Fruit fly (Drosophila melanogaster) whole organism, embryonic: ENCODE data around the gene Iru.

ENCODE experiments used
- Awh ChIP-seq: fragments of 200-800 bp; sonication (Bioruptor generic); IDR thresholded peaks from 2 replicates; pipeline ENCODE4, ENCODE4 v1.3.6; 2022; ENCODE audit warnings: missing biosample characterization, missing genetic modification characterization
- B-H1 ChIP-seq: fragments of 200-800 bp; sonication (Bioruptor generic); IDR thresholded peaks from 3 replicates; pipeline ENCODE4 v1.3.6; 2022; ENCODE audit warnings: missing biosample characterization, missing genetic modification characterization
- Bdp1 ChIP-seq: fragments of 200-800 bp; sonication (Bioruptor generic); optimal IDR thresholded peaks from 3 replicates; lab custom pipeline; 2016; ENCODE audit warnings: missing biosample characterization, missing genetic modification characterization
- CG1024 ChIP-seq: fragments of 200-800 bp; sonication (Bioruptor generic); IDR thresholded peaks from 2 replicates; pipeline ENCODE4 v1.3.6; 2022; ENCODE audit warnings: missing biosample characterization, missing genetic modification characterization
- CG11696 ChIP-seq: fragments of 200-800 bp; sonication (Bioruptor generic); IDR thresholded peaks from 2 replicates; pipeline ENCODE4 v1.3.6; 2022; ENCODE audit warnings: missing biosample characterization, missing genetic modification characterization
- CG12391 ChIP-seq: fragments of 200-800 bp; sonication (Bioruptor generic); optimal IDR thresholded peaks from 3 replicates; lab custom pipeline; 2018; ENCODE audit warnings: missing biosample characterization, mild to moderate bottlenecking, missing genetic modification characterization, moderate library complexity
- CG12659 ChIP-seq: fragments of 200-800 bp; sonication (Bioruptor generic); optimal IDR thresholded peaks from 3 replicates; lab custom pipeline; 2017; ENCODE audit warnings: mild to moderate bottlenecking, missing biosample characterization, missing genetic modification reagents, missing genetic modification characterization
- CG14014 ChIP-seq: fragments of 200-800 bp; sonication (Bioruptor generic); IDR thresholded peaks from 2 replicates; pipeline ENCODE4 v1.3.6; 2022; ENCODE audit warnings: missing biosample characterization, missing genetic modification characterization
- CG15601 ChIP-seq: fragments of 200-800 bp; sonication (Bioruptor generic); optimal IDR thresholded peaks from 3 replicates; lab custom pipeline; 2019; ENCODE audit warnings: missing biosample characterization, mild to moderate bottlenecking, missing genetic modification characterization, moderate library complexity
- CG15696 ChIP-seq: fragments of 200-800 bp; sonication (Bioruptor generic); optimal IDR thresholded peaks from 2 replicates; lab custom pipeline; 2019; ENCODE audit warnings: missing biosample characterization, mild to moderate bottlenecking, missing genetic modification characterization, moderate library complexity
- CG1602 ChIP-seq: fragments of 200-800 bp; sonication (Bioruptor generic); optimal IDR thresholded peaks from 3 replicates; lab custom pipeline; 2016; ENCODE audit warnings: missing biosample characterization, missing genetic modification characterization
- CG16779 ChIP-seq: fragments of 200-800 bp; sonication (Bioruptor generic); IDR thresholded peaks from 2 replicates; pipeline ENCODE4 v1.3.6; 2022; ENCODE audit warnings: missing biosample characterization, missing genetic modification characterization
- CG16815 ChIP-seq: fragments of 200-800 bp; sonication (Bioruptor generic); optimal IDR thresholded peaks from 3 replicates; lab custom pipeline; 2017; ENCODE audit warnings: missing biosample characterization, mild to moderate bottlenecking, missing genetic modification characterization
- CG17568 ChIP-seq: fragments of 200-800 bp; sonication (Bioruptor generic); optimal IDR thresholded peaks from 2 replicates; lab custom pipeline; 2018; ENCODE audit warnings: missing biosample characterization, mild to moderate bottlenecking, missing genetic modification characterization, moderate library complexity
- CG17612 ChIP-seq: fragments of 200-800 bp; sonication (Bioruptor generic); IDR thresholded peaks from 2 replicates; pipeline ENCODE4 v1.3.6; 2022; ENCODE audit warnings: missing biosample characterization, missing genetic modification characterization
- CG2199 ChIP-seq: fragments of 200-800 bp; sonication (Bioruptor generic); IDR thresholded peaks from 3 replicates; pipeline ENCODE4 v1.3.6; 2022; ENCODE audit warnings: missing biosample characterization, missing genetic modification characterization
- CG31441 ChIP-seq: fragments of 200-800 bp; sonication (Bioruptor generic); IDR thresholded peaks from 2 replicates; pipeline ENCODE4 v1.3.6; 2022; ENCODE audit warnings: missing biosample characterization, missing genetic modification characterization
- CG32772 ChIP-seq: fragments of 200-800 bp; sonication (Bioruptor generic); IDR thresholded peaks from 2 replicates; pipeline ENCODE4 v1.3.6; 2022; ENCODE audit warnings: missing biosample characterization, missing genetic modification characterization
- CG4730 ChIP-seq: fragments of 200-800 bp; sonication (Bioruptor generic); IDR thresholded peaks from 2 replicates; pipeline ENCODE4 v1.3.6; 2022; ENCODE audit warnings: missing biosample characterization, missing genetic modification characterization
- CG6765 ChIP-seq: fragments of 200-800 bp; sonication (Bioruptor generic); optimal IDR thresholded peaks from 3 replicates; lab custom pipeline; 2017; ENCODE audit warnings: missing biosample characterization, mild to moderate bottlenecking, missing genetic modification characterization
- CG7357 ChIP-seq: fragments of 200-800 bp; sonication (Bioruptor generic); IDR thresholded peaks from 3 replicates; pipeline ENCODE4 v1.3.6; 2022; ENCODE audit warnings: missing biosample characterization, missing genetic modification characterization
- CG7745 ChIP-seq: fragments of 200-800 bp; sonication (Bioruptor generic); optimal IDR thresholded peaks from 2 replicates; lab custom pipeline; 2018; ENCODE audit warnings: missing biosample characterization, mild to moderate bottlenecking, missing genetic modification characterization, moderate library complexity
- CG9609 ChIP-seq: fragments of 200-800 bp; sonication (Bioruptor generic); optimal IDR thresholded peaks from 3 replicates; lab custom pipeline; 2016; ENCODE audit warnings: missing biosample characterization, missing genetic modification characterization
- CG9797 ChIP-seq: fragments of 200-800 bp; sonication (Bioruptor generic); optimal IDR thresholded peaks from 3 replicates; lab custom pipeline; 2018; ENCODE audit warnings: missing biosample characterization, mild to moderate bottlenecking, missing genetic modification characterization
- CrebB ChIP-seq: fragments of 200-800 bp; sonication (Bioruptor generic); optimal IDR thresholded peaks from 3 replicates; lab custom pipeline; 2018; ENCODE audit warnings: missing biosample characterization, mild to moderate bottlenecking, missing genetic modification characterization
- H15 ChIP-seq: fragments of 200-800 bp; sonication (Bioruptor generic); IDR thresholded peaks from 3 replicates; pipeline ENCODE4 v1.3.6; 2022; ENCODE audit warnings: missing biosample characterization, missing genetic modification characterization
- HHEX ChIP-seq: fragments of 200-800 bp; sonication (Bioruptor generic); optimal IDR thresholded peaks from 3 replicates; lab custom pipeline; 2017; ENCODE audit warnings: missing biosample characterization, mild to moderate bottlenecking, missing genetic modification characterization, missing genetic modification reagents
- Hr78 ChIP-seq, 2 experiments: fragments of 200-800 bp in 1 of 2; fragments of >200 bp in 1 of 2; sonication (Bioruptor generic) in 1 of 2; optimal IDR thresholded peaks; 2 replicates each; lab custom pipeline; 2017 to 2019; ENCODE audit warnings: missing biosample characterization in 2 of 2, missing genetic modification characterization in 2 of 2, mild to moderate bottlenecking in 1 of 2, moderate library complexity in 1 of 2
- Neu2 ChIP-seq: fragments of 200-800 bp; sonication (Bioruptor generic); optimal IDR thresholded peaks from 3 replicates; lab custom pipeline; 2016; ENCODE audit warnings: missing biosample characterization, missing genetic modification characterization, borderline replicate concordance
- Oaz ChIP-seq: fragments of 200-800 bp; sonication (Bioruptor generic); IDR thresholded peaks from 2 replicates; pipeline ENCODE4 v1.3.6; 2022; ENCODE audit warnings: missing biosample characterization, missing genetic modification characterization
- ash1 ChIP-seq: fragments of 200-800 bp; sonication (Bioruptor generic); optimal IDR thresholded peaks from 2 replicates; lab custom pipeline; 2018; ENCODE audit warnings: missing biosample characterization, mild to moderate bottlenecking, missing genetic modification characterization
- dati ChIP-seq: fragments of 200-800 bp; sonication (Bioruptor generic); IDR thresholded peaks from 2 replicates; pipeline ENCODE4 v1.3.6; 2022; ENCODE audit warnings: missing biosample characterization, missing genetic modification characterization
- dmrt99B ChIP-seq: fragments of 200-800 bp; sonication (Bioruptor generic); optimal IDR thresholded peaks from 2 replicates; lab custom pipeline; 2018; ENCODE audit warnings: missing biosample characterization, mild to moderate bottlenecking, missing genetic modification characterization, moderate library complexity
- emc ChIP-seq: fragments of 200-800 bp; sonication (Bioruptor generic); optimal IDR thresholded peaks from 2 replicates; lab custom pipeline; 2016; ENCODE audit warnings: missing biosample characterization, missing genetic modification characterization
- fd96Cb ChIP-seq: fragments of 200-800 bp; sonication (Bioruptor generic); optimal IDR thresholded peaks from 2 replicates; lab custom pipeline; 2018; ENCODE audit warnings: missing biosample characterization, mild to moderate bottlenecking, missing genetic modification characterization, moderate library complexity
- ftz-f1 ChIP-seq: fragments of 200-800 bp; sonication (Bioruptor generic); optimal IDR thresholded peaks from 2 replicates; lab custom pipeline; 2016; ENCODE audit warnings: missing biosample characterization, missing genetic modification characterization
- gem ChIP-seq: fragments of 200-800 bp; sonication (Bioruptor generic); optimal IDR thresholded peaks from 2 replicates; lab custom pipeline; 2019; ENCODE audit warnings: missing biosample characterization, mild to moderate bottlenecking, missing genetic modification characterization, moderate library complexity
- grn ChIP-seq: fragments of 200-800 bp; sonication (Bioruptor generic); optimal IDR thresholded peaks from 3 replicates; lab custom pipeline; 2017; ENCODE audit warnings: missing biosample characterization, missing genetic modification characterization
- ind ChIP-seq: fragments of 200-800 bp; sonication (Bioruptor generic); optimal IDR thresholded peaks from 3 replicates; lab custom pipeline; 2016; ENCODE audit warnings: missing biosample characterization, missing genetic modification characterization
- jigr1 ChIP-seq: fragments of 200-800 bp; sonication (Bioruptor generic); IDR thresholded peaks from 3 replicates; pipeline ENCODE4 v1.3.6; 2022; ENCODE audit warnings: missing biosample characterization, missing genetic modification characterization
- nau ChIP-seq: fragments of 200-800 bp; sonication (Bioruptor generic); optimal IDR thresholded peaks from 3 replicates; lab custom pipeline; 2017; ENCODE audit warnings: missing biosample characterization, mild to moderate bottlenecking, missing genetic modification characterization, missing genetic modification reagents
- nerfin-1 ChIP-seq: fragments of 200-800 bp; sonication (Bioruptor generic); optimal IDR thresholded peaks from 3 replicates; lab custom pipeline; 2019; ENCODE audit warnings: missing biosample characterization, mild to moderate bottlenecking, missing genetic modification characterization, moderate library complexity
- onecut ChIP-seq: fragments of 200-800 bp; sonication (Bioruptor generic); IDR thresholded peaks from 2 replicates; pipeline ENCODE4 v1.3.6; 2022; ENCODE audit warnings: missing biosample characterization, missing genetic modification characterization
- pan ChIP-seq, 4 experiments: fragments of >200 bp in 3 of 4; fragments of 200-800 bp in 1 of 4; sonication (Bioruptor generic) in 1 of 4; optimal IDR thresholded peaks in 3 of 4; IDR thresholded peaks in 1 of 4; 2 replicates each; pipeline versions ENCODE4 v1.3.6 to Lab custom; 2017 to 2022; ENCODE audit warnings: missing biosample characterization in 2 of 4, missing genetic modification characterization in 2 of 4, mixed read lengths in 1 of 4
- peb ChIP-seq: fragments of 200-800 bp; sonication (Bioruptor generic); IDR thresholded peaks from 2 replicates; pipeline ENCODE4 v1.3.6; 2022; ENCODE audit warnings: missing biosample characterization, missing genetic modification characterization
- sqz ChIP-seq: fragments of 200-800 bp; sonication (Bioruptor generic); optimal IDR thresholded peaks from 3 replicates; lab custom pipeline; 2018; ENCODE audit warnings: missing biosample characterization, mild to moderate bottlenecking, missing genetic modification characterization
- sug ChIP-seq: fragments of 200-800 bp; optimal IDR thresholded peaks from 2 replicates; lab custom pipeline; 2019; ENCODE audit warnings: missing biosample characterization, mild to moderate bottlenecking, missing genetic modification characterization, moderate library complexity
- tin ChIP-seq: fragments of 200-800 bp; sonication (Bioruptor generic); optimal IDR thresholded peaks from 3 replicates; lab custom pipeline; 2016; ENCODE audit warnings: missing biosample characterization, missing genetic modification characterization
- vnd ChIP-seq: fragments of 200-800 bp; sonication (Bioruptor generic); IDR thresholded peaks from 3 replicates; pipeline ENCODE4 v1.3.6; 2022; ENCODE audit warnings: missing biosample characterization, missing genetic modification characterization; ENCODE audit not compliant: partially characterized antibody
- wor ChIP-seq: fragments of 200-800 bp; sonication (Bioruptor generic); IDR thresholded peaks from 2 replicates; pipeline ENCODE4 v1.3.6; 2022; ENCODE audit warnings: missing biosample characterization, missing genetic modification characterization
- yki ChIP-seq: fragments of >200 bp; optimal IDR thresholded peaks from 3 replicates; lab custom pipeline; 2018
- zfh1 ChIP-seq: fragments of 200-800 bp; sonication (Bioruptor generic); IDR thresholded peaks from 3 replicates; pipeline ENCODE4 v1.3.6; 2022; ENCODE audit warnings: missing biosample characterization, missing genetic modification characterization

Gene Iru

DNA sequence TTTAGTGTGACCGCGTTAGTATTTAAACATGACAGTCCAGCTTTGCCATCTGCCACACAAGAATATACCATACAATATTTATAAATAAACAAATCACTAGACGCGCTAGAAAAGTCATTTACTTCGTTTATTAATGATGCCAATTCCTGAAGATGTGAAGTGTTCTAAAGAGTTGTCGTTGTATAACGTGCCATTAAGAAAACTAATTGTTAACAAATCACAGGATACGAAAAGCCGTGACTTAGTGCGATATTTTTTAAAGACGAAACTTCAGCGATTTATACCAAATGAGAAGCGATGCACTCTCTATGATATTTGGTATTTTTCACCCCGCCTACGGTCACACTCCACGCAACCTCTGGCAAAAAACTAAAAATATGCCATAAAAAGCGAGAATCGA is 33.2 kb downstream of the Iru start, which contains the start of gene neur (continued):
- TF ChIP-seq dati (no peak), pan (optimal IDR thresholded peaks at IDR 0.05; lab: Kevin White, UChicago) (no peak), pan (GFP tag; optimal IDR thresholded peaks at IDR 0.05 in 1 of 2, IDR thresholded peaks at IDR 0.05 in 1 of 2) (no peak), HHEX (GFP tag; lab: Kevin White, UChicago) (no peak), CG16779 (GFP tag; lab: Robert Waterston, UW) (no peak), grn (peak; percentile 33), nerfin-1 (peak; percentile 9), vnd (peak; percentile 53; the same call in 1 of the 3 replicates), CG14014 (GFP tag; lab: Robert Waterston, UW) (no peak), CG12391 (peak; percentile 45), gem (peak; percentile 38), Hr78 (GFP tag; optimal IDR thresholded peaks at IDR 0.05; lab: Kevin White, UChicago) (no peak), CrebB (tag; lab: Kevin White, UChicago) (peak; percentile 18), nau (GFP tag; lab: Kevin White, UChicago) (no peak), CG12659 (peak; percentile 78), wor (GFP tag; lab: Robert Waterston, UW) (no peak), CG9609 (GFP tag; lab: Kevin White, UChicago) (no peak), CG4730 (GFP tag; lab: Robert Waterston, UW) (no peak), peb (GFP tag; lab: Robert Waterston, UW) (no peak), ash1 (GFP tag; lab: Kevin White, UChicago) (no peak), tin (GFP tag; lab: Kevin White, UChicago) (no peak), CG9797 (GFP tag; lab: Kevin White, UChicago) (peak; percentile 88), Awh (no peak), ftz-f1 (GFP tag; lab: Kevin White, UChicago) (no peak), emc (no peak), jigr1 (no peak), H15 (GFP tag; lab: Robert Waterston, UW) (no peak), onecut (GFP tag; lab: Robert Waterston, UW) (no peak), CG7357 (GFP tag; lab: Robert Waterston, UW) (no peak), CG32772 (no peak), CG17568 (GFP tag; lab: Kevin White, UChicago) (no peak), Oaz (GFP tag; lab: Robert Waterston, UW) (no peak), CG17612 (no peak), CG15601 (tag; lab: Kevin White, UChicago) (peak; percentile 50), B-H1 (no peak), Bdp1 (GFP tag; lab: Kevin White, UChicago) (no peak), fd96Cb (tag; lab: Kevin White, UChicago) (no peak), ind (no peak), dmrt99B (tag; lab: Kevin White, UChicago) (no peak), CG31441 (peak; percentile 90), CG1024 (GFP tag; lab: Robert Waterston, UW) (no peak), CG2199 (GFP tag; lab: Robert Waterston, UW) (no peak), sqz (no peak), CG7745 (no peak), zfh1 (GFP tag; lab: Robert Waterston, UW) (0 out of 3 replicates have a peak, but pooled peaks have one; percentile 35), CG6765 (no peak), CG1602 (GFP tag; lab: Kevin White, UChicago) (peak; percentile 2), CG16815 (GFP tag; lab: Kevin White, UChicago) (no peak), CG11696 (GFP tag; lab: Robert Waterston, UW) (no peak), Neu2 (GFP tag; lab: Kevin White, UChicago) (no peak), sug (tag; lab: Kevin White, UChicago) (peak; percentile 59), CG15696 (tag; lab: Kevin White, UChicago) (no peak), yki (lab: Kevin White, UChicago) (no peak)
